Worm (Caenorhabditis elegans) whole organism, L3 larva: ENCODE data around the gene C16D9.4.
A peak's percentile ranks its signal among the peaks of the same experiment; 100 is the strongest.

Experiments used
- R02D3.7 ChIP-seq: fragments of 150-350 bp; optimal IDR thresholded peaks from 2 replicates; lab custom pipeline; 2014; ENCODE audit warnings: missing biosample characterization, missing genetic modification characterization
- ceh-82 ChIP-seq: fragments of 150-350 bp; optimal IDR thresholded peaks from 2 replicates; lab custom pipeline; 2014; ENCODE audit warnings: missing biosample characterization, missing genetic modification characterization
- egl-27 ChIP-seq: sonication (generic microtip); optimal IDR thresholded peaks from 4 replicates; lab custom pipeline; 2017; ENCODE audit warnings: missing biosample characterization, missing genetic modification reagents, missing genetic modification characterization
- egl-5 ChIP-seq: fragments of 150-350 bp; optimal IDR thresholded peaks from 2 replicates; lab custom pipeline; 2017; ENCODE audit warnings: missing biosample characterization, missing genetic modification reagents, missing genetic modification characterization, inconsistent platforms
- elt-2 ChIP-seq: sonication (generic microtip); optimal IDR thresholded peaks from 2 replicates; lab custom pipeline; 2016; ENCODE audit warnings: missing genetic modification reagents, mild to moderate bottlenecking, missing genetic modification characterization, missing compliant biosample characterization
- eor-1 ChIP-seq, 2 experiments: fragments of 150-350 bp; optimal IDR thresholded peaks; 2 replicates each; lab custom pipeline; 2014 to 2018; ENCODE audit warnings: missing biosample characterization in 2 of 2, missing genetic modification characterization in 2 of 2
- fkh-10 ChIP-seq: sonication (generic microtip); optimal IDR thresholded peaks from 2 replicates; lab custom pipeline; 2017; ENCODE audit warnings: missing biosample characterization, missing genetic modification reagents, missing genetic modification characterization
- fos-1 ChIP-seq: fragments of 150-350 bp; optimal IDR thresholded peaks from 2 replicates; lab custom pipeline; 2014; ENCODE audit warnings: missing biosample characterization, missing genetic modification characterization
- jun-1 ChIP-seq: fragments of 150-350 bp; optimal IDR thresholded peaks from 2 replicates; lab custom pipeline; 2014; ENCODE audit warnings: missing biosample characterization, missing genetic modification reagents, missing genetic modification characterization
- lin-15B ChIP-seq: fragments of 150-350 bp; optimal IDR thresholded peaks from 2 replicates; lab custom pipeline; 2014; ENCODE audit warnings: missing biosample characterization, missing genetic modification characterization
- lin-39 ChIP-seq: fragments of 150-350 bp; optimal IDR thresholded peaks from 2 replicates; lab custom pipeline; 2018; ENCODE audit warnings: missing biosample characterization, missing genetic modification reagents, missing genetic modification characterization
- lsy-12 ChIP-seq: sonication (generic microtip); optimal IDR thresholded peaks from 2 replicates; lab custom pipeline; 2016; ENCODE audit warnings: mild to moderate bottlenecking, missing genetic modification characterization, missing compliant biosample characterization
- mml-1 ChIP-seq: fragments of 150-350 bp; sonication (generic microtip); optimal IDR thresholded peaks from 3 replicates; lab custom pipeline; 2014; ENCODE audit warnings: missing biosample characterization, missing genetic modification characterization
- nfya-1 ChIP-seq: sonication (generic microtip); optimal IDR thresholded peaks from 2 replicates; lab custom pipeline; 2017; ENCODE audit warnings: missing genetic modification characterization, mild to moderate bottlenecking, missing compliant biosample characterization, antibody characterized with exemption, moderate library complexity; ENCODE audit not compliant: insufficient read depth
- nhr-23 ChIP-seq: fragments of 150-350 bp; optimal IDR thresholded peaks from 2 replicates; lab custom pipeline; 2014; ENCODE audit warnings: missing biosample characterization, missing genetic modification reagents, missing genetic modification characterization
- nhr-237 ChIP-seq: fragments of 150-350 bp; optimal IDR thresholded peaks from 2 replicates; lab custom pipeline; 2014; ENCODE audit warnings: missing biosample characterization, missing genetic modification characterization
- nhr-25 ChIP-seq: sonication (generic microtip); optimal IDR thresholded peaks from 2 replicates; lab custom pipeline; 2017; ENCODE audit warnings: missing biosample characterization, missing genetic modification characterization
- nhr-43 ChIP-seq: sonication (generic microtip); optimal IDR thresholded peaks from 2 replicates; lab custom pipeline; 2016; ENCODE audit warnings: mild to moderate bottlenecking, missing genetic modification characterization, missing compliant biosample characterization; ENCODE audit not compliant: poor library complexity, severe bottlenecking
- nhr-67 ChIP-seq: fragments of 150-350 bp; optimal IDR thresholded peaks from 2 replicates; lab custom pipeline; 2014; ENCODE audit warnings: missing biosample characterization, missing genetic modification characterization
- nhr-76 ChIP-seq: fragments of 150-350 bp; sonication (generic microtip); optimal IDR thresholded peaks from 5 replicates; lab custom pipeline; 2014; ENCODE audit warnings: missing biosample characterization, missing genetic modification characterization
- pha-4 ChIP-seq: fragments of 150-350 bp; optimal IDR thresholded peaks from 2 replicates; lab custom pipeline; 2014; ENCODE audit warnings: missing biosample characterization, missing genetic modification reagents, missing genetic modification characterization
- pqm-1 ChIP-seq: fragments of 150-350 bp; optimal IDR thresholded peaks from 2 replicates; lab custom pipeline; 2017; ENCODE audit warnings: missing biosample characterization, missing genetic modification characterization, inconsistent platforms
- snpc-4 ChIP-seq: fragments of 150-350 bp; optimal IDR thresholded peaks from 2 replicates; lab custom pipeline; 2014; ENCODE audit warnings: missing biosample characterization, missing genetic modification characterization
- unc-39 ChIP-seq: sonication (generic microtip); optimal IDR thresholded peaks from 4 replicates; lab custom pipeline; 2017; ENCODE audit warnings: missing biosample characterization, missing genetic modification characterization
- zag-1 ChIP-seq: fragments of 150-350 bp; optimal IDR thresholded peaks from 2 replicates; lab custom pipeline; 2014; ENCODE audit warnings: missing biosample characterization, missing genetic modification characterization
- ztf-11 ChIP-seq: fragments of 150-350 bp; optimal IDR thresholded peaks from 2 replicates; lab custom pipeline; 2014; ENCODE audit warnings: missing biosample characterization, missing genetic modification characterization
- ztf-4 ChIP-seq: fragments of 150-350 bp; optimal IDR thresholded peaks from 2 replicates; lab custom pipeline; 2014; ENCODE audit warnings: missing biosample characterization, missing genetic modification characterization

C16D9.4 gene

ce11 chrV:8211993-8212392 is 30.7 kb downstream of the C16D9.4 start:
- TF ChIP-seq fos-1 (tag; lab: Kevin White, UChicago) (no peak), nhr-76 (tag; lab: Kevin White, UChicago) (no peak), nfya-1 (no peak), ceh-82 (tag; lab: Kevin White, UChicago) (no peak), zag-1 (tag; lab: Kevin White, UChicago) (no peak), nhr-67 (tag; lab: Kevin White, UChicago) (no peak), nhr-237 (tag; lab: Kevin White, UChicago) (no peak)

- TF ChIP-seq lin-39, result no peak
- no peak for TF ChIP-seq pha-4 (tag; lab: Kevin White, UChicago)
- TF ChIP-seq nfya-1, result peak; percentile 19
These were observed 32.2 kb downstream of the C16D9.4 start for ce11 chrV:8210527-8210926.

ce11 chrV:8206931-8207330 is 35.8 kb downstream of the C16D9.4 start, which contains the start of gene timp-1:
Gene timp-1, plus strand, starts transcription at chrV:8207235.
- TF ChIP-seq nhr-23 (tag; lab: Kevin White, UChicago) (peak; percentile 45), R02D3.7 (tag; lab: Kevin White, UChicago) (no peak)

- no peak for TF ChIP-seq eor-1 (tag; optimal IDR thresholded peaks at IDR 0.05; lab: Kevin White, UChicago)
- TF ChIP-seq R02D3.7 (tag; lab: Kevin White, UChicago), result no peak
- peak; percentile 16 for TF ChIP-seq pqm-1 (tag; lab: Kevin White, UChicago)
- TF ChIP-seq nfya-1, result no peak
- TF ChIP-seq elt-2 (tag; lab: Kevin White, UChicago), result peak; percentile 21
- TF ChIP-seq pha-4 (tag; lab: Kevin White, UChicago), result peak; percentile 76
These were observed 39.5 kb downstream of the C16D9.4 start, which contains the start of gene cest-17 for ce11 chrV:8203085-8203643. Gene cest-17, plus strand, starts transcription at chrV:8203332.

ce11 chrV:8201229-8201858 is 41.4 kb downstream of the C16D9.4 start, which contains the start of gene cri-2:
Gene cri-2, plus strand, starts transcription at chrV:8201808.
- TF ChIP-seq egl-27 (peak; percentile 24), nhr-43 (tag; lab: Kevin White, UChicago) (peak; percentile 16), nhr-25 (tag; lab: Kevin White, UChicago) (peak; percentile 35), nhr-23 (tag; lab: Kevin White, UChicago) (peak; percentile 65), lin-39 (no peak)
- TF ChIP-seq, all 47 proteins: peak for 4

- TF ChIP-seq mml-1, result no peak
- TF ChIP-seq elt-2 (tag; lab: Kevin White, UChicago), result peak; percentile 18
- no peak for TF ChIP-seq unc-39 (tag; lab: Kevin White, UChicago)
- TF ChIP-seq nhr-67 (tag; lab: Kevin White, UChicago), result no peak
- no peak for TF ChIP-seq lsy-12 (tag; lab: Kevin White, UChicago)
- no peak for TF ChIP-seq ztf-11 (tag; lab: Kevin White, UChicago)
These were observed 43.7 kb downstream of the C16D9.4 start, which contains the start of gene F20D6.11 for ce11 chrV:8198994-8199393. Gene F20D6.11, minus strand, starts transcription at chrV:8199094.

ce11 chrV:8196993-8197392 is 45.7 kb downstream of the C16D9.4 start:
- no peak for TF ChIP-seq pqm-1 (tag; lab: Kevin White, UChicago)
- no peak for TF ChIP-seq egl-5 (tag; lab: Kevin White, UChicago)

- TF ChIP-seq lin-39 (no peak), nhr-23 (tag; lab: Kevin White, UChicago) (no peak), pqm-1 (tag; lab: Kevin White, UChicago) (no peak), pha-4 (tag; lab: Kevin White, UChicago) (no peak), jun-1 (no peak), elt-2 (tag; lab: Kevin White, UChicago) (no peak), snpc-4 (tag; lab: Kevin White, UChicago) (no peak), nhr-25 (tag; lab: Kevin White, UChicago) (no peak), lin-15B (tag; lab: Kevin White, UChicago) (no peak), fkh-10 (GFP tag; lab: Kevin White, UChicago) (no peak), fos-1 (tag; lab: Kevin White, UChicago) (no peak), ztf-4 (tag; lab: Kevin White, UChicago) (no peak)
These were observed 46.7 kb downstream of the C16D9.4 start, which contains the start of gene F20D6.10 for ce11 chrV:8195889-8196418. Gene F20D6.10, minus strand, starts transcription at chrV:8195939.
